Worm (Caenorhabditis elegans) whole organism, L4 larva: ENCODE results near the gene gbb-2.

ENCODE experiments used
- D1046.2 ChIP-seq: fragments of 200-800 bp; sonication (Bioruptor generic); IDR thresholded peaks from 2 replicates; pipeline ENCODE4 v1.3.6; 2022; ENCODE audit warnings: missing genetic modification characterization, missing compliant biosample characterization
- F10B5.3 ChIP-seq: sonication (generic microtip); optimal IDR thresholded peaks from 2 replicates; lab custom pipeline; 2016; ENCODE audit warnings: mild to moderate bottlenecking, missing genetic modification characterization, missing compliant biosample characterization
- F44E2.7 ChIP-seq: fragments of 200-800 bp; sonication (Bioruptor generic); IDR thresholded peaks from 2 replicates; pipeline ENCODE4 v2.1.2; 2022; ENCODE audit warnings: missing genetic modification characterization, missing compliant biosample characterization
- T20F7.1 ChIP-seq: fragments of 200-800 bp; sonication (Bioruptor generic); optimal IDR thresholded peaks from 2 replicates; lab custom pipeline; 2018; ENCODE audit warnings: mild to moderate bottlenecking, missing genetic modification characterization, missing compliant biosample characterization
- Y105C5A.15 ChIP-seq: fragments of 200-800 bp; sonication (Bioruptor generic); IDR thresholded peaks from 2 replicates; pipeline ENCODE4 v1.3.6; 2022; ENCODE audit warnings: missing genetic modification characterization, missing compliant biosample characterization
- Y5F2A.4 ChIP-seq: fragments of 200-800 bp; sonication (Bioruptor generic); optimal IDR thresholded peaks from 2 replicates; lab custom pipeline; 2018; ENCODE audit warnings: mild to moderate bottlenecking, missing genetic modification characterization, missing compliant biosample characterization
- aha-1 ChIP-seq: fragments of 150-350 bp; peaks from one replicate; lab custom pipeline; 2014; ENCODE audit warnings: missing biosample characterization, missing genetic modification characterization
- aly-2 ChIP-seq: sonication (generic microtip); optimal IDR thresholded peaks from 2 replicates; lab custom pipeline; 2018; ENCODE audit warnings: missing biosample characterization, missing genetic modification characterization
- ama-1 ChIP-seq: fragments of 150-350 bp; optimal IDR thresholded peaks from 2 replicates; lab custom pipeline; 2014; ENCODE audit warnings: inconsistent platforms, mixed read lengths
- arid-1 ChIP-seq: fragments of 200-800 bp; sonication (Bioruptor generic); conservative IDR thresholded peaks from 2 replicates; pipeline ENCODE4 v1.3.6; 2022; ENCODE audit warnings: missing genetic modification reagents, missing genetic modification characterization, missing compliant biosample characterization
- ceh-28 ChIP-seq: fragments of 150-350 bp; optimal IDR thresholded peaks from 2 replicates; lab custom pipeline; 2014; ENCODE audit warnings: missing biosample characterization, missing genetic modification reagents, missing genetic modification characterization
- ceh-62 ChIP-seq: sonication (generic microtip); optimal IDR thresholded peaks from 2 replicates; lab custom pipeline; 2017; ENCODE audit warnings: missing biosample characterization, missing genetic modification characterization
- ceh-82 ChIP-seq: sonication (generic microtip); optimal IDR thresholded peaks from 2 replicates; lab custom pipeline; 2017; ENCODE audit warnings: missing biosample characterization, missing genetic modification characterization
- ctbp-1 ChIP-seq: fragments of 200-800 bp; sonication (Bioruptor generic); IDR thresholded peaks from 2 replicates; pipeline ENCODE4 v1.3.6; 2022; ENCODE audit warnings: missing genetic modification reagents, missing genetic modification characterization, missing compliant biosample characterization
- daf-16 ChIP-seq, 3 experiments: sonication (generic microtip); optimal IDR thresholded peaks; 2 replicates each; lab custom pipeline; 2016 to 2017; ENCODE audit warnings: missing genetic modification characterization in 3 of 3, missing genetic modification reagents in 3 of 3, mild to moderate bottlenecking in 2 of 3, missing compliant biosample characterization in 2 of 3, missing biosample characterization in 1 of 3, moderate library complexity in 1 of 3
- daf-8 ChIP-seq: fragments of 200-800 bp; sonication (Bioruptor generic); IDR thresholded peaks from 2 replicates; pipeline ENCODE4 v1.3.6; 2022; ENCODE audit warnings: missing genetic modification characterization, missing compliant biosample characterization
- dpl-1 ChIP-seq: fragments of 150-350 bp; optimal IDR thresholded peaks from 2 replicates; lab custom pipeline; 2014; ENCODE audit warnings: missing biosample characterization, missing genetic modification reagents, missing genetic modification characterization
- egl-27 ChIP-seq: sonication (generic microtip); optimal IDR thresholded peaks from 3 replicates; lab custom pipeline; 2017; ENCODE audit warnings: missing biosample characterization, missing genetic modification reagents, missing genetic modification characterization
- egl-43 ChIP-seq: fragments of 200-800 bp; sonication (Bioruptor generic); IDR thresholded peaks from 2 replicates; pipeline ENCODE4 v1.3.6; 2022; ENCODE audit warnings: missing genetic modification reagents, missing genetic modification characterization, missing compliant biosample characterization
- hif-1 ChIP-seq, 2 experiments: sonication (generic microtip); optimal IDR thresholded peaks; 2 replicates each; lab custom pipeline; 2016 to 2017; ENCODE audit warnings: missing compliant biosample characterization in 2 of 2, missing genetic modification characterization in 2 of 2, missing genetic modification reagents in 2 of 2, missing genotype in 2 of 2, mild to moderate bottlenecking in 1 of 2
- lim-7 ChIP-seq: fragments of 200-800 bp; sonication (Bioruptor generic); IDR thresholded peaks from 2 replicates; pipeline ENCODE4 v1.3.6; 2022; ENCODE audit warnings: missing genetic modification characterization, missing compliant biosample characterization
- lin-29 ChIP-seq: fragments of 200-800 bp; sonication (Bioruptor generic); IDR thresholded peaks from 2 replicates; pipeline ENCODE4 v1.3.6; 2022; ENCODE audit warnings: missing genetic modification reagents, missing genetic modification characterization, missing compliant biosample characterization
- lin-38 ChIP-seq: fragments of 200-800 bp; sonication (Bioruptor generic); IDR thresholded peaks from 2 replicates; pipeline ENCODE4 v1.3.6; 2022; ENCODE audit warnings: missing genetic modification reagents, missing genetic modification characterization, missing compliant biosample characterization
- lin-39 ChIP-seq: fragments of 150-350 bp; optimal IDR thresholded peaks from 2 replicates; lab custom pipeline; 2014; ENCODE audit warnings: missing biosample characterization, missing genetic modification reagents, missing genetic modification characterization
- lir-3 ChIP-seq: sonication (generic microtip); optimal IDR thresholded peaks from 2 replicates; lab custom pipeline; 2016; ENCODE audit warnings: mild to moderate bottlenecking, missing genetic modification characterization, missing compliant biosample characterization
- lsy-2 ChIP-seq, 2 experiments: fragments of 150-350 bp in 1 of 2; sonication (generic microtip) in 1 of 2; optimal IDR thresholded peaks; 2 replicates each; lab custom pipeline; 2014 to 2017; ENCODE audit warnings: missing biosample characterization in 2 of 2, missing genetic modification characterization in 2 of 2
- madf-9 ChIP-seq: fragments of 200-800 bp; sonication (Bioruptor generic); conservative IDR thresholded peaks from 2 replicates; pipeline ENCODE4 v1.3.6; 2022; ENCODE audit warnings: missing genetic modification reagents, missing genetic modification characterization, missing compliant biosample characterization
- mdl-1 ChIP-seq, 2 experiments: fragments of 150-350 bp in 1 of 2; sonication (generic microtip) in 1 of 2; optimal IDR thresholded peaks; 2 replicates each; lab custom pipeline; 2014 to 2017; ENCODE audit warnings: missing biosample characterization in 2 of 2, missing genetic modification characterization in 2 of 2
- mes-2 ChIP-seq: sonication (generic microtip); optimal IDR thresholded peaks from 2 replicates; lab custom pipeline; 2016; ENCODE audit warnings: missing genotype, mild to moderate bottlenecking, missing genetic modification characterization, missing compliant biosample characterization; ENCODE audit not compliant: poor library complexity, severe bottlenecking
- mxl-2 ChIP-seq: fragments of 200-800 bp; sonication (Bioruptor generic); conservative IDR thresholded peaks from 2 replicates; pipeline ENCODE4 v1.3.6; 2022; ENCODE audit warnings: missing genetic modification reagents, missing genetic modification characterization, missing compliant biosample characterization
- nhr-41 ChIP-seq: fragments of 200-800 bp; sonication (Bioruptor generic); IDR thresholded peaks from 2 replicates; pipeline ENCODE4 v1.3.6; 2022; ENCODE audit warnings: missing genetic modification reagents, missing genetic modification characterization, missing compliant biosample characterization
- nhr-77 ChIP-seq: fragments of 150-350 bp; optimal IDR thresholded peaks from 2 replicates; lab custom pipeline; 2014; ENCODE audit warnings: missing biosample characterization, missing genetic modification characterization
- pha-4 ChIP-seq, 2 experiments: fragments of 150-350 bp in 1 of 2; fragments of 200-800 bp in 1 of 2; sonication (Bioruptor generic) in 1 of 2; IDR thresholded peaks in 1 of 2; optimal IDR thresholded peaks in 1 of 2; 2 replicates each; pipeline versions ENCODE4 v1.3.6 to Lab custom; 2014 to 2022; ENCODE audit warnings: missing genetic modification characterization in 2 of 2, missing genetic modification reagents in 2 of 2, missing biosample characterization in 1 of 2, missing compliant biosample characterization in 1 of 2
- pqm-1 ChIP-seq: sonication (generic microtip); optimal IDR thresholded peaks from 2 replicates; lab custom pipeline; 2017; ENCODE audit warnings: missing biosample characterization, missing genetic modification characterization
- rbr-2 ChIP-seq: sonication (generic microtip); optimal IDR thresholded peaks from 2 replicates; lab custom pipeline; 2016; ENCODE audit warnings: missing genotype, missing genetic modification characterization, missing compliant biosample characterization
- sdz-12 ChIP-seq: fragments of 200-800 bp; sonication (Bioruptor generic); optimal IDR thresholded peaks from 2 replicates; lab custom pipeline; 2018; ENCODE audit warnings: mild to moderate bottlenecking, missing genetic modification characterization, missing compliant biosample characterization
- set-16 ChIP-seq: fragments of 200-800 bp; sonication (Bioruptor generic); IDR thresholded peaks from 2 replicates; pipeline ENCODE4 v1.3.6; 2022; ENCODE audit warnings: missing genetic modification reagents, missing genetic modification characterization, missing compliant biosample characterization
- skn-1 ChIP-seq: fragments of 150-350 bp; optimal IDR thresholded peaks from 2 replicates; lab custom pipeline; 2014; ENCODE audit warnings: missing biosample characterization, missing genetic modification characterization
- snpc-1.2 ChIP-seq: fragments of 200-800 bp; sonication (Bioruptor generic); IDR thresholded peaks from 2 replicates; pipeline ENCODE4 v1.3.6; 2022; ENCODE audit warnings: missing genetic modification reagents, missing genetic modification characterization, missing compliant biosample characterization
- snpc-4 ChIP-seq: fragments of 150-350 bp; optimal IDR thresholded peaks from 2 replicates; lab custom pipeline; 2014; ENCODE audit warnings: missing biosample characterization, missing genetic modification characterization
- spr-1 ChIP-seq: sonication (generic microtip); optimal IDR thresholded peaks from 2 replicates; lab custom pipeline; 2016; ENCODE audit warnings: mild to moderate bottlenecking, missing genetic modification characterization, missing compliant biosample characterization
- tag-97 ChIP-seq: fragments of 200-800 bp; sonication (Bioruptor generic); IDR thresholded peaks from 2 replicates; pipeline ENCODE4 v1.3.6; 2022; ENCODE audit warnings: missing genetic modification characterization, missing compliant biosample characterization
- unc-39 ChIP-seq: sonication (generic microtip); optimal IDR thresholded peaks from 2 replicates; lab custom pipeline; 2017; ENCODE audit warnings: missing biosample characterization, missing genetic modification characterization
- vab-7 ChIP-seq: fragments of 200-800 bp; sonication (Bioruptor generic); IDR thresholded peaks from 2 replicates; pipeline ENCODE4 v1.3.6; 2022; ENCODE audit warnings: missing genetic modification reagents, missing genetic modification characterization, missing compliant biosample characterization
- zag-1 ChIP-seq: fragments of 150-350 bp; optimal IDR thresholded peaks from 2 replicates; lab custom pipeline; 2014; ENCODE audit warnings: missing biosample characterization, missing genetic modification characterization
- zip-2 ChIP-seq: fragments of 150-350 bp; optimal IDR thresholded peaks from 2 replicates; lab custom pipeline; 2014; ENCODE audit warnings: missing biosample characterization, missing genetic modification characterization

gbb-2 gene

ce11 chrIV:4538672-4539071, 32.1 kb upstream of the gbb-2 start (continued):
- TF ChIP-seq F44E2.7 (no peak), vab-7 (GFP tag; lab: Robert Waterston, UW) (0 out of 2 replicates have a peak, but pooled peaks have one; percentile 32), hif-1 (tag; optimal IDR thresholded peaks at IDR 0.05; lab: Kevin White, UChicago) (no peak), set-16 (GFP tag; lab: Robert Waterston, UW) (0 out of 2 replicates have a peak, but pooled peaks have one; percentile 8), zip-2 (tag; lab: Kevin White, UChicago) (no peak), arid-1 (GFP tag; lab: Robert Waterston, UW) (peak; percentile 43; the same call in 1 of the 2 replicates), skn-1 (no peak), snpc-1.2 (GFP tag; lab: Robert Waterston, UW) (peak; percentile 84), ceh-28 (tag; lab: Kevin White, UChicago) (no peak), T20F7.1 (GFP tag; lab: Kevin White, UChicago) (no peak), D1046.2 (GFP tag; lab: Robert Waterston, UW) (0 out of 2 replicates have a peak, but pooled peaks have one; percentile 44), aly-2 (tag; lab: Kevin White, UChicago) (no peak), nhr-77 (tag; lab: Kevin White, UChicago) (no peak), pqm-1 (tag; lab: Kevin White, UChicago) (no peak), aha-1 (tag; lab: Kevin White, UChicago) (no peak), F10B5.3 (tag; lab: Kevin White, UChicago) (no peak), daf-16 (GFP tag; optimal IDR thresholded peaks at IDR 0.05; lab: Kevin White, UChicago) (no peak), daf-16 (tag; optimal IDR thresholded peaks at IDR 0.05; lab: Kevin White, UChicago) (no peak), madf-9 (GFP tag; lab: Robert Waterston, UW) (no peak), Y5F2A.4 (GFP tag; lab: Kevin White, UChicago) (no peak), lir-3 (tag; lab: Kevin White, UChicago) (no peak), dpl-1 (GFP tag; lab: Kevin White, UChicago) (no peak), lin-38 (GFP tag; lab: Robert Waterston, UW) (no peak), rbr-2 (tag; lab: Kevin White, UChicago) (no peak), mes-2 (tag; lab: Kevin White, UChicago) (no peak), lin-39 (tag; lab: Kevin White, UChicago) (no peak), lin-29 (GFP tag; lab: Robert Waterston, UW) (no peak), mdl-1 (tag; optimal IDR thresholded peaks at IDR 0.05; lab: Kevin White, UChicago) (no peak), ctbp-1 (GFP tag; lab: Robert Waterston, UW) (no peak), zag-1 (tag; lab: Kevin White, UChicago) (no peak), sdz-12 (no peak), tag-97 (no peak), egl-27 (tag; lab: Kevin White, UChicago) (no peak), pha-4 (GFP tag; IDR thresholded peaks at IDR 0.05; lab: Robert Waterston, UW) (0 out of 2 replicates have a peak, but pooled peaks have one; percentile 31), pha-4 (tag; optimal IDR thresholded peaks at IDR 0.05; lab: Kevin White, UChicago) (no peak), ama-1 (lab: Kevin White, UChicago) (no peak), lim-7 (GFP tag; lab: Robert Waterston, UW) (peak; percentile 44; the same call in 1 of the 2 replicates), lsy-2 (tag; optimal IDR thresholded peaks at IDR 0.05; lab: Kevin White, UChicago) (no peak), spr-1 (tag; lab: Kevin White, UChicago) (no peak), daf-8 (GFP tag; lab: Robert Waterston, UW) (no peak), Y105C5A.15 (GFP tag; lab: Robert Waterston, UW) (no peak), snpc-4 (peak; percentile 69), ceh-62 (tag; lab: Kevin White, UChicago) (no peak), nhr-41 (GFP tag; lab: Robert Waterston, UW) (no peak), unc-39 (tag; lab: Kevin White, UChicago) (no peak), egl-43 (GFP tag; lab: Robert Waterston, UW) (0 out of 2 replicates have a peak, but pooled peaks have one; percentile 49), mxl-2 (no peak), ceh-82 (no peak)
